Worm (Caenorhabditis elegans): ENCODE measurements around the gene coh-1.

- TF ChIP-seq cog-1 (tag; optimal IDR thresholded peaks at IDR 0.05) (no peak), med-1 (GFP tag; optimal IDR thresholded peaks at IDR 0.05; ENCODE audit: insufficient read depth) (no peak), tab-1 (GFP tag; IDR thresholded peaks at IDR 0.05) (no peak), flt-1 (GFP tag; IDR thresholded peaks at IDR 0.05) (no peak), ztf-23 (GFP tag; IDR thresholded peaks at IDR 0.05) (no peak), ztf-29 (GFP tag; IDR thresholded peaks at IDR 0.05) (no peak), klf-2 (GFP tag; conservative IDR thresholded peaks at IDR 0.05) (no peak), ref-1 (GFP tag; conservative IDR thresholded peaks at IDR 0.05) (no peak), T22C8.4 (GFP tag; IDR thresholded peaks at IDR 0.05) (no peak)
Measured at ce11 chrX:7480756-7481155, 5.9 kb upstream of the coh-1 start, which contains the start of gene F48E3.9.
